Fruit fly (Drosophila melanogaster) whole organism, embryonic: ENCODE data around the gene CG15140.

Source experiments
- Blimp-1 ChIP-seq: fragments of 200-800 bp; sonication (Bioruptor generic); optimal IDR thresholded peaks from 3 replicates; lab custom pipeline; 2018; ENCODE audit warnings: missing biosample characterization, missing genetic modification characterization, mild to moderate bottlenecking, moderate library complexity, missing genetic modification reagents
- CG2889 ChIP-seq: fragments of 200-800 bp; sonication (Bioruptor generic); IDR thresholded peaks from 3 replicates; pipeline ENCODE4 v1.3.6; 2022; ENCODE audit warnings: missing biosample characterization, missing genetic modification characterization
- CG6813 ChIP-seq: fragments of 200-800 bp; sonication (Bioruptor generic); optimal IDR thresholded peaks from 2 replicates; lab custom pipeline; 2017; ENCODE audit warnings: missing biosample characterization, missing genetic modification characterization, mild to moderate bottlenecking, moderate library complexity, missing genetic modification reagents
- Sry-β ChIP-seq: fragments of 200-800 bp; sonication (Bioruptor generic); optimal IDR thresholded peaks from 2 replicates; lab custom pipeline; 2018; ENCODE audit warnings: missing biosample characterization, mild to moderate bottlenecking, missing genetic modification characterization, moderate library complexity
- grn ChIP-seq: fragments of 200-800 bp; sonication (Bioruptor generic); optimal IDR thresholded peaks from 3 replicates; lab custom pipeline; 2017; ENCODE audit warnings: missing biosample characterization, missing genetic modification characterization

DNA sequence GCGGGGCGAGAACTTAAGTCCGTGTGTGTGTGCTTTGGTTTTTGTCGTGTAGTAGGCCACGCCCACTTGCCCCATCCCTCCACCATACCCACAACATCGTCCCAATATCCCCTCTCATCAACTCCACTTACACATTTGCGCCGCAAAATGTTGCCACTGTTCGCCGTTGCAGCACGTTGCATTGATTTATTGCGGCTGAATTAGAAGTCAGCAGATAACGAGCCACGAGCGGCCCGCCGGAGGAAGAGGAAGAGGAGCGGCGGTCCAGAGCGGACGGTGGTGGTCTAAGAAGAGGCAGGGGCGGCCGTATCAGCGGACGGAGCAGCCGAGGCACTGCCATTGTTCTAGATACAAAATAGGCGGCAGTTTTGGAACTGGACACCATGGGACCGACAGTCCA, 16.3 kb upstream of the CG15140 start:
- TF ChIP-seq grn (GFP tag; lab: Kevin White, UChicago) (no peak), Sry-β (GFP tag; lab: Kevin White, UChicago) (no peak), Blimp-1 (GFP tag; lab: Kevin White, UChicago) (no peak), CG6813 (GFP tag; lab: Kevin White, UChicago) (no peak), CG2889 (GFP tag; lab: Robert Waterston, UW) (no peak)
